Fruit fly (Drosophila melanogaster): ENCODE measurements around the gene Scsalpha2.

DNA sequence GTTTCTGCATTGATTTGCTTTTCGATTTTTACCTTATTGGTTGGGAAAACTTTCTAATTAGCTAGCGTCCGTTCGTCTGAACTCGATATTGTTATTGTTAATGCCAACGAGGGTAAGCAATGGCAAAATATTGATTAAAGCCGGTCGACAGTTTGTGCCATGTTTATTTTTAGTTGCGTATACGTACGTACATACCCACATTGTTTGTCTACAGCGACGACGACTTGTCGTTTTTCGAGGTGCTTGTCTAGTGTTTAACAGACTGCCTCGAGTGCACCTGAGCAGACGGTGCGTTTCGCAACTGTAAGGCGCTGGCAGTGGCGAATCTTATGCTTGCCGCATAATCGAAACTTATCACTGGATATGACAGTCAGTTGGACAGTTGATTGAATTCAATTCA is 4.6 kb upstream of the Scsalpha2 start:
- TF ChIP-seq CG17806 (tag; optimal IDR thresholded peaks at IDR 0.05) (no peak), Pif1A (GFP tag; optimal IDR thresholded peaks at IDR 0.05) (no peak), Pif1B (GFP tag; optimal IDR thresholded peaks at IDR 0.05) (no peak), CG14655 (GFP tag; optimal IDR thresholded peaks at IDR 0.05) (no peak), CG4496 (GFP tag; IDR thresholded peaks at IDR 0.05) (peak; percentile 58; the same call in 1 of the 3 replicates), CG9948 (tag; optimal IDR thresholded peaks at IDR 0.05) (no peak), CG15710 (tag; optimal IDR thresholded peaks at IDR 0.05) (no peak), CG34367 (tag; optimal IDR thresholded peaks at IDR 0.05) (no peak)

Data from whole organism, pupa.